Worm (Caenorhabditis elegans) whole organism, L4 larva: ENCODE results near the gene best-1.

Source experiments
- mdl-1 ChIP-seq, 2 experiments: fragments of 150-350 bp in 1 of 2; sonication (generic microtip) in 1 of 2; optimal IDR thresholded peaks; 2 replicates each; lab custom pipeline; 2014 to 2017; ENCODE audit warnings: missing biosample characterization in 2 of 2, missing genetic modification characterization in 2 of 2
- snpc-4 ChIP-seq: fragments of 150-350 bp; optimal IDR thresholded peaks from 2 replicates; lab custom pipeline; 2014; ENCODE audit warnings: missing biosample characterization, missing genetic modification characterization
- unc-62 ChIP-seq, 3 experiments: fragments of 150-350 bp in 1 of 3; sonication (generic microtip); optimal IDR thresholded peaks in 2 of 3; peaks in 1 of 3; 1 replicate in 1 of 3; 2 replicates in 2 of 3; lab custom pipeline; 2014 to 2017; ENCODE audit warnings: missing biosample characterization in 3 of 3, missing genetic modification characterization in 3 of 3, missing genetic modification reagents in 3 of 3, missing genotype in 1 of 3

- TF ChIP-seq mdl-1 (tag; optimal IDR thresholded peaks at IDR 0.05; lab: Kevin White, UChicago) (no peak), snpc-4 (tag; lab: Kevin White, UChicago) (no peak), unc-62 (GFP tag; optimal IDR thresholded peaks at IDR 0.05 in 1 of 2; lab: Kevin White, UChicago) (peak in 1 of 2 experiments; percentile 96), unc-62 (tag; optimal IDR thresholded peaks at IDR 0.05; lab: Kevin White, UChicago) (no peak)
Observed at ce11 chrIV:13078342-13078741, 31.2 kb downstream of the best-1 start.
